Worm (Caenorhabditis elegans): ENCODE results near the gene F46C8.1.
A peak's percentile ranks its signal among the peaks of the same experiment; 100 is the strongest.

F46C8.1 gene

DNA sequence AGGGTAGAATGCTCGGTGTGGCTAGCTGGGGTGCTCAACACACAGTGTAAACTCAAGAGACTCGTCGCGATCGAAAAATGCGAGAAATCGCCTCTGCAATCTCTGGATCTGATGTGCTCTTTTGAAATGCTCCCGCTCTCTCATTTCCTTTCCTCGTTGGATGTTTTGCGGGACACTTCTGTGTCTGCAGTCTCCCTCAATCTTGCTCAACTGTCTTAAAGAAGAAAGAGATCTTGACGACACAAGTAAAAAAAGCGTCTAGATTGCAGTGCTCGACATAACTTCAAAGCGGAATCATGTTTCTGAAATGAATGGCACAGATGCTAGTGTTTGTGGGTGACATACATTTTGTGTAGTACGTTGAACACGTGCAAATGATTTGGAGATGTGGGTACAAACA is 25.4 kb downstream of the F46C8.1 start:
- TF ChIP-seq fos-1 (tag; optimal IDR thresholded peaks at IDR 0.05) (no peak), hlh-11 (tag; optimal IDR thresholded peaks at IDR 0.05) (peak; percentile 45), daf-16 (GFP tag; optimal IDR thresholded peaks at IDR 0.05) (peak in 1 of 2 experiments; percentile 45), daf-16 (tag; optimal IDR thresholded peaks at IDR 0.05) (no peak), nhr-11 (tag; optimal IDR thresholded peaks at IDR 0.05) (peak; percentile 51), hmg-1.1 (GFP tag; IDR thresholded peaks at IDR 0.05) (peak; percentile 37; the same call in 1 of the 2 replicates), lir-3 (tag; optimal IDR thresholded peaks at IDR 0.05) (no peak)

DNA sequence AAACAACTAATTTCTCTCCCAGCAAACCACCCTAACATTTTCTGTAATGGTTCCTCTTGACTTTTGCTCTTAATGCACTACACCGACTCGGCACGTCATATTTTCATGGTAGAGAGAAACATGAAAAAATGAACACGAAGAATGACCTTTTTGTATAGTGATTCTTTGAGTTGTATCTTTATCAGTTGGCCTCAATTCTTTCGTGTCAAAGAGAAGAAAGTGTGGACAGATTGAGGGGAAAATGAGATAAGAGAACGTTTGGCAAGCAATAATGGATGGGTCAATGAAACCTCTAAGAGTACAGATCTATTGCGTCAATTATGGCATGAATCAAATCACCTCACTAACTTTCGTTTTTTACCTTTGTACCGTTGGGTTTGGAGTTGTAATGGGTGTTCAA is 27.7 kb downstream of the F46C8.1 start:
- peak; percentile 17 for TF ChIP-seq nhr-77 (tag; optimal IDR thresholded peaks at IDR 0.05)
- TF ChIP-seq tra-1 (GFP tag; IDR thresholded peaks at IDR 0.05) = peak; percentile 80
- TF ChIP-seq dve-1 (tag; optimal IDR thresholded peaks at IDR 0.05; ENCODE audit: insufficient read depth) = peak; percentile 76
- peak in 1 of 2 experiments; percentile 41 for TF ChIP-seq mdl-1 (tag; optimal IDR thresholded peaks at IDR 0.05)
- TF ChIP-seq nhr-11 (tag; optimal IDR thresholded peaks at IDR 0.05) = peak; percentile 33
- peak; percentile 16 for TF ChIP-seq mep-1 (tag; optimal IDR thresholded peaks at IDR 0.05)
- TF ChIP-seq mxl-3 (GFP tag; optimal IDR thresholded peaks at IDR 0.05) = peak; percentile 31
- TF ChIP-seq egl-43 (GFP tag; IDR thresholded peaks at IDR 0.05) = no peak
- TF ChIP-seq nhr-28 (tag; optimal IDR thresholded peaks at IDR 0.05) = peak; percentile 98
- peak; percentile 61 for TF ChIP-seq php-3 (GFP tag; IDR thresholded peaks at IDR 0.05)
- TF ChIP-seq nhr-25 (tag; optimal IDR thresholded peaks at IDR 0.05; ENCODE audit: borderline replicate concordance, insufficient read depth) = no peak
- peak in 1 of 2 experiments; percentile 5 for TF ChIP-seq lsy-2 (tag; optimal IDR thresholded peaks at IDR 0.05)
- peak in 1 of 2 experiments; percentile 98 for TF ChIP-seq unc-62 (GFP tag; optimal IDR thresholded peaks at IDR 0.05 in 1 of 2)
- TF ChIP-seq unc-62 (tag; optimal IDR thresholded peaks at IDR 0.05) = no peak
- TF ChIP-seq ama-1 (optimal IDR thresholded peaks at IDR 0.05) = no peak
- TF ChIP-seq ces-1 (GFP tag; optimal IDR thresholded peaks at IDR 0.05) = no peak
- TF ChIP-seq hlh-11 (tag; optimal IDR thresholded peaks at IDR 0.05) = peak; percentile 76
- TF ChIP-seq hlh-30 (tag; optimal IDR thresholded peaks at IDR 0.05; ENCODE audit: insufficient read depth) = no peak
- TF ChIP-seq lin-1 (GFP tag; IDR thresholded peaks at IDR 0.05) = peak; percentile 38; the same call in 1 of the 2 replicates
- peak in 1 of 2 experiments; percentile 2 for TF ChIP-seq hif-1 (tag; optimal IDR thresholded peaks at IDR 0.05)
- TF ChIP-seq dmd-6 (GFP tag; IDR thresholded peaks at IDR 0.05) = peak; percentile 86
- peak; percentile 97 for TF ChIP-seq pqm-1 (tag; optimal IDR thresholded peaks at IDR 0.05)
- TF ChIP-seq daf-16 (GFP tag; optimal IDR thresholded peaks at IDR 0.05) = no peak
- TF ChIP-seq daf-16 (tag; optimal IDR thresholded peaks at IDR 0.05) = peak; percentile 87
- 0 out of 2 replicates have a peak, but pooled peaks have one; percentile 56 for TF ChIP-seq nhr-41 (GFP tag; IDR thresholded peaks at IDR 0.05)
- TF ChIP-seq nhr-48 (tag; optimal IDR thresholded peaks at IDR 0.05) = peak; percentile 56

DNA sequence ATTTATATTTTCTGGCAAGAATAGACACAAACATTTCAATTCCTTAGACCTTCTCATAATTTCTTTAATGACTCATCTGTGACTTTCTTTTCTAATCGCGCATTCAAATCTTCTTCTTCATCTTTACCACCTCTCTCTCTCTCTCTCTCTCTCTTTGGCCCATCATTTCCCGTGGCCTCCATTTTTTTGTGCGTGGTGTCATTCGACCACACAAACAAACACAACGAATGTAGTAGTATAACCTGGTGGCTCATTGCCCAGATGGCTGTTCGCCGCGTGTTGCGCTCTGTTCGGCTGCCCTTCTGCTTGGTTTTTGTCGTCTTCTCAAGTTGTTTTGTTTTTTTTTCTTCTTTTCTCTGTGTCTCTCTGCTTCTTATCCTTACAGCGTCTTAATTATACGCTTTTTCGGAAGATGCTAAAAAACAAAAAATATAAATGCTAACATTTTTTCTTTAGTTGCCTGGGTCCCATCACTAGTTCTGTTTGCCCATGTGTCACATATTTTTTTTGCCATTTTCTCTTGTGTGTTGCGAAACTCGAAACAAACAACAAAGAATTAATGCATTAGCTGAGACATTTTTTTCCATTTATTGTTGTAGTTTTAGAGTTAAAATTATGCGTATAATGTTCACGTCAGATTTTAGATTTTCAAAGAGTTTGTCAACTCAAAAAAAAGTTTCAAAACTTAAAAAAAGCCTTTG is 29.4 kb downstream of the F46C8.1 start:
- TF ChIP-seq mdl-1 (tag; optimal IDR thresholded peaks at IDR 0.05) (peak in 1 of 2 experiments; percentile 46), spr-3 (GFP tag; optimal IDR thresholded peaks at IDR 0.05) (no peak), daf-16 (GFP tag; optimal IDR thresholded peaks at IDR 0.05) (peak in 1 of 2 experiments; percentile 19), daf-16 (tag; optimal IDR thresholded peaks at IDR 0.05) (no peak), nhr-102 (tag; optimal IDR thresholded peaks at IDR 0.05) (no peak), fos-1 (tag; optimal IDR thresholded peaks at IDR 0.05) (no peak), egl-43 (GFP tag; IDR thresholded peaks at IDR 0.05) (no peak), nhr-77 (tag; optimal IDR thresholded peaks at IDR 0.05) (no peak), ceh-82 (tag; optimal IDR thresholded peaks at IDR 0.05) (no peak), gei-8 (GFP tag; optimal IDR thresholded peaks at IDR 0.05) (no peak), ceh-32 (tag; optimal IDR thresholded peaks at IDR 0.05; ENCODE audit: poor library complexity) (no peak), snpc-1.2 (GFP tag; IDR thresholded peaks at IDR 0.05) (no peak), zip-11 (GFP tag; IDR thresholded peaks at IDR 0.05) (no peak), vab-7 (GFP tag; IDR thresholded peaks at IDR 0.05) (no peak), F37D6.2 (tag; optimal IDR thresholded peaks at IDR 0.05) (no peak), ama-1 (optimal IDR thresholded peaks at IDR 0.05) (no peak), fkh-10 (GFP tag; optimal IDR thresholded peaks at IDR 0.05) (no peak), ztf-7 (tag; optimal IDR thresholded peaks at IDR 0.05) (peak; percentile 13), ZK337.2 (GFP tag; IDR thresholded peaks at IDR 0.05) (no peak), mxl-3 (GFP tag; optimal IDR thresholded peaks at IDR 0.05) (no peak), ctbp-1 (GFP tag; IDR thresholded peaks at IDR 0.05) (no peak), zag-1 (tag; optimal IDR thresholded peaks at IDR 0.05) (no peak), duxl-1 (tag; optimal IDR thresholded peaks at IDR 0.05; ENCODE audit: poor library complexity) (no peak), nhr-42 (GFP tag; IDR thresholded peaks at IDR 0.05) (no peak), F44E2.7 (GFP tag; IDR thresholded peaks at IDR 0.05) (no peak), nhr-41 (GFP tag; IDR thresholded peaks at IDR 0.05) (no peak)
